Worm (Caenorhabditis elegans): ENCODE results near the gene Y82E9BL.18.

The Y82E9BL.18 gene

DNA sequence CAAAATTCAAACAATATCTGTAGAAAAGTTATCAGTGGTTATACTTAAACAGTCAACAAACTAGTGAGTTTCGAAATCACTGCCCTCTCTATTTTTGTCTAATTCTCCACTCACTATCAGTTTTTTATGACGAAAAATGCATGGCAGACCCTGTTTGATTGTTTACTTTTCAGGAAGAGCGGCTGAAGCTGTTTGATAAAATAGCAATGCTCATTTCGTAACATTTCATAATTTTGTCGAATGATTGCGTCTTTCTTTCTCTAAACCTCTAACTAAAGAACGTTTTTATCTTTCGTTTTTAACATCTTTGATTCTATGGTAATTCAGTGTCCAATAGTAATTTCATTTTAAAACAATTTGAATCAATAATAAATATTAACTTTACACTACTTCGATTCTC is 47.4 kb upstream of the Y82E9BL.18 start (continued):
- TF ChIP-seq zag-1 (tag; optimal IDR thresholded peaks at IDR 0.05) (no peak), cey-2 (tag; optimal IDR thresholded peaks at IDR 0.05; ENCODE audit: borderline replicate concordance, insufficient read depth) (peak; percentile 15), mes-2 (tag; optimal IDR thresholded peaks at IDR 0.05; ENCODE audit: poor library complexity, severe bottlenecking) (no peak), lim-7 (GFP tag; IDR thresholded peaks at IDR 0.05) (no peak), T26A8.4 (GFP tag; IDR thresholded peaks at IDR 0.05) (no peak; the same call in none of the 2 replicates), aly-2 (tag; optimal IDR thresholded peaks at IDR 0.05) (no peak), lin-1 (GFP tag; IDR thresholded peaks at IDR 0.05) (peak; percentile 93), set-16 (GFP tag; IDR thresholded peaks at IDR 0.05) (no peak), hlh-30 (tag; optimal IDR thresholded peaks at IDR 0.05; ENCODE audit: insufficient read depth) (peak; percentile 47), F49E8.2 (tag; optimal IDR thresholded peaks at IDR 0.05; ENCODE audit: borderline replicate concordance) (no peak), ceh-82 (tag; optimal IDR thresholded peaks at IDR 0.05) (no peak), lin-29 (GFP tag; IDR thresholded peaks at IDR 0.05) (no peak), vab-7 (GFP tag; IDR thresholded peaks at IDR 0.05) (no peak), Y5F2A.4 (GFP tag; optimal IDR thresholded peaks at IDR 0.05) (no peak), snpc-4 (tag; optimal IDR thresholded peaks at IDR 0.05) (no peak), mep-1 (tag; optimal IDR thresholded peaks at IDR 0.05) (peak; percentile 37), lsy-2 (tag; optimal IDR thresholded peaks at IDR 0.05) (peak in 1 of 2 experiments; percentile 49), zip-2 (tag; optimal IDR thresholded peaks at IDR 0.05) (peak; percentile 95), zfp-3 (GFP tag; conservative IDR thresholded peaks at IDR 0.05) (no peak), F10B5.3 (tag; optimal IDR thresholded peaks at IDR 0.05) (no peak), nhr-41 (GFP tag; IDR thresholded peaks at IDR 0.05) (peak; percentile 61; the same call in 1 of the 2 replicates), php-3 (GFP tag; IDR thresholded peaks at IDR 0.05) (peak; percentile 97), ZK546.5 (tag; optimal IDR thresholded peaks at IDR 0.05) (no peak), jun-1 (tag; optimal IDR thresholded peaks at IDR 0.05) (peak; percentile 33), tag-97 (GFP tag; IDR thresholded peaks at IDR 0.05) (no peak), egl-27 (tag; optimal IDR thresholded peaks at IDR 0.05) (no peak), Y48G9A.11 (GFP tag; IDR thresholded peaks at IDR 0.05) (no peak), hlh-11 (tag; optimal IDR thresholded peaks at IDR 0.05) (peak; percentile 97), egl-43 (GFP tag; IDR thresholded peaks at IDR 0.05) (no peak), arid-1 (GFP tag; conservative IDR thresholded peaks at IDR 0.05) (no peak; the same call in 1 of the 2 replicates), ces-1 (GFP tag; optimal IDR thresholded peaks at IDR 0.05) (no peak), fos-1 (tag; optimal IDR thresholded peaks at IDR 0.05) (peak; percentile 46), ztf-7 (tag; optimal IDR thresholded peaks at IDR 0.05) (peak; percentile 84), dve-1 (tag; optimal IDR thresholded peaks at IDR 0.05; ENCODE audit: insufficient read depth) (peak; percentile 98)

- TF ChIP-seq dve-1 (tag; optimal IDR thresholded peaks at IDR 0.05; ENCODE audit: insufficient read depth): peak; percentile 36
- no peak for TF ChIP-seq lin-15B (tag; optimal IDR thresholded peaks at IDR 0.05)
- TF ChIP-seq tra-1 (GFP tag; IDR thresholded peaks at IDR 0.05): no peak
- TF ChIP-seq zfp-2 (tag; optimal IDR thresholded peaks at IDR 0.05): no peak
- peak; percentile 6 for TF ChIP-seq T20F7.1 (GFP tag; optimal IDR thresholded peaks at IDR 0.05)
- no peak for TF ChIP-seq daf-16 (GFP tag; optimal IDR thresholded peaks at IDR 0.05)
- TF ChIP-seq daf-16 (tag; optimal IDR thresholded peaks at IDR 0.05): peak; percentile 36
- TF ChIP-seq hmg-1.1 (GFP tag; IDR thresholded peaks at IDR 0.05): no peak
- TF ChIP-seq Y5F2A.4 (GFP tag; optimal IDR thresholded peaks at IDR 0.05): no peak
- TF ChIP-seq lin-13 (GFP tag; optimal IDR thresholded peaks at IDR 0.05): no peak
- TF ChIP-seq zip-11 (GFP tag; IDR thresholded peaks at IDR 0.05): no peak
- no peak for TF ChIP-seq egl-43 (GFP tag; IDR thresholded peaks at IDR 0.05)
- no peak for TF ChIP-seq Y48G9A.11 (GFP tag; IDR thresholded peaks at IDR 0.05)
- peak in 1 of 2 experiments; percentile 71 for TF ChIP-seq lsy-2 (tag; optimal IDR thresholded peaks at IDR 0.05)
- no peak for TF ChIP-seq nhr-111 (GFP tag; optimal IDR thresholded peaks at IDR 0.05)
- peak; percentile 43 for TF ChIP-seq mep-1 (tag; optimal IDR thresholded peaks at IDR 0.05)
- TF ChIP-seq mxl-2 (GFP tag; conservative IDR thresholded peaks at IDR 0.05): no peak
- no peak for TF ChIP-seq snpc-1.2 (GFP tag; IDR thresholded peaks at IDR 0.05)
- no peak for TF ChIP-seq R02D3.7 (tag; optimal IDR thresholded peaks at IDR 0.05)
- no peak for TF ChIP-seq ama-1 (optimal IDR thresholded peaks at IDR 0.05)
- no peak for TF ChIP-seq duxl-1 (tag; optimal IDR thresholded peaks at IDR 0.05; ENCODE audit: poor library complexity)
- TF ChIP-seq ctbp-1 (GFP tag; IDR thresholded peaks at IDR 0.05): no peak
- TF ChIP-seq php-3 (GFP tag; IDR thresholded peaks at IDR 0.05): no peak
- peak; percentile 98 for TF ChIP-seq zip-2 (tag; optimal IDR thresholded peaks at IDR 0.05)
- no peak for TF ChIP-seq dmd-6 (GFP tag; IDR thresholded peaks at IDR 0.05)
These were observed 42.0 kb upstream of the Y82E9BL.18 start, which contains the start of gene fbxa-37 for ce11 chrIII:1284584-1285046. Gene fbxa-37 (plus strand): TSS chrIII:1284996.

Measured in whole organism, L4 larva.